Worm (Caenorhabditis elegans) whole organism, L1 larva: ENCODE data around the gene Y79H2A.4.

Experiments used
- alr-1 ChIP-seq: fragments of 200-800 bp; sonication (Bioruptor generic); optimal IDR thresholded peaks from 2 replicates; lab custom pipeline; 2018; ENCODE audit warnings: borderline replicate concordance, mild to moderate bottlenecking, missing genetic modification characterization, missing compliant biosample characterization
- efl-1 ChIP-seq, 4 experiments: fragments of 150-350 bp; optimal IDR thresholded peaks in 3 of 4; peaks in 1 of 4; 1 replicate in 1 of 4; 2 replicates in 3 of 4; lab custom pipeline; 2014; ENCODE audit warnings: missing biosample characterization in 2 of 4, missing genetic modification characterization in 2 of 4, missing genetic modification reagents in 2 of 4
- egl-27 ChIP-seq, 2 experiments: fragments of 150-350 bp in 1 of 2; sonication (generic microtip); optimal IDR thresholded peaks; 3 replicates each; lab custom pipeline; 2017 to 2018; ENCODE audit warnings: missing biosample characterization in 2 of 2, missing genetic modification characterization in 2 of 2, missing genetic modification reagents in 2 of 2
- lir-3 ChIP-seq: sonication (generic microtip); optimal IDR thresholded peaks from 2 replicates; lab custom pipeline; 2016; ENCODE audit warnings: mild to moderate bottlenecking, missing genetic modification characterization, moderate library complexity, missing compliant biosample characterization; ENCODE audit not compliant: poor library complexity
- zip-4 ChIP-seq: fragments of 200-800 bp; sonication (Bioruptor generic); optimal IDR thresholded peaks from 2 replicates; lab custom pipeline; 2018; ENCODE audit warnings: mild to moderate bottlenecking, missing genetic modification characterization, moderate library complexity, missing compliant biosample characterization

DNA sequence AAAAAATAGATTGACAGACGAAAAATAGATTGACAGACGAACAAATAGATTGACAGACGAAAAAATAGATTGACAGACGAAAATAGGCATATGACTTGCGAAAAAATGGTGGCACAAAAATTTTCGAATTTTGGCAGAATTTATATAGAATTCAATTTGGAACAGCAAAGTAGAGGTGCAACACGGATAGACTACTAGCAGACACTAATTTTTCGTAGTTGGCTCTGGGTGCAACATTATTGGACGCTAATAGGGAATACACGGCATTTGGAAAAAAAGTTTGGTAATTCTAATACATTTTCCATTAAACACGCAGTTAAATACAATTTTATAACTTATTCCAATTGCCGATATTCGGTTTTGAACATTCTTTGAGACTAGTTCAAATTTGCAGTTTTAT is 31.8 kb upstream of the Y79H2A.4 start:
- no peak for TF ChIP-seq lir-3 (tag; lab: Kevin White, UChicago)
- TF ChIP-seq efl-1 (optimal IDR thresholded peaks at IDR 0.05; lab: Kevin White, UChicago) = no peak
- no peak for TF ChIP-seq efl-1 (GFP tag; optimal IDR thresholded peaks at IDR 0.05 in 1 of 2; lab: Kevin White, UChicago)
- TF ChIP-seq alr-1 (tag; lab: Kevin White, UChicago) = no peak
- TF ChIP-seq zip-4 (GFP tag; lab: Kevin White, UChicago) = no peak
- no peak for TF ChIP-seq egl-27 (tag; optimal IDR thresholded peaks at IDR 0.05; lab: Kevin White, UChicago)
